Worm (Caenorhabditis elegans) whole organism, L1 larva: ENCODE data around the gene T26C5.3.
A peak's percentile ranks its signal among the peaks of the same experiment; 100 is the strongest.

Source experiments
- ets-5 ChIP-seq: fragments of 200-800 bp; sonication (Bioruptor generic); IDR thresholded peaks from 2 replicates; pipeline ENCODE4 v1.3.6; 2022; ENCODE audit warnings: missing genetic modification characterization, missing compliant biosample characterization
- jun-1 ChIP-seq: fragments of 150-350 bp; optimal IDR thresholded peaks from 2 replicates; lab custom pipeline; 2014; ENCODE audit warnings: missing biosample characterization, missing genetic modification reagents, missing genetic modification characterization
- lir-3 ChIP-seq: sonication (generic microtip); optimal IDR thresholded peaks from 2 replicates; lab custom pipeline; 2016; ENCODE audit warnings: mild to moderate bottlenecking, missing genetic modification characterization, moderate library complexity, missing compliant biosample characterization; ENCODE audit not compliant: poor library complexity
- nhr-47 ChIP-seq: sonication (generic microtip); optimal IDR thresholded peaks from 2 replicates; lab custom pipeline; 2016; ENCODE audit warnings: mild to moderate bottlenecking, missing genetic modification characterization, moderate library complexity, missing compliant biosample characterization
- sptf-1 ChIP-seq: fragments of 150-350 bp; optimal IDR thresholded peaks from 2 replicates; lab custom pipeline; 2014; ENCODE audit warnings: missing biosample characterization, missing genetic modification characterization
- unc-62 ChIP-seq: fragments of 150-350 bp; optimal IDR thresholded peaks from 2 replicates; lab custom pipeline; 2014; ENCODE audit warnings: missing biosample characterization, missing genetic modification reagents, missing genetic modification characterization

- TF ChIP-seq lir-3 (tag; lab: Kevin White, UChicago) (no peak), nhr-47 (tag; lab: Kevin White, UChicago) (peak; percentile 4), unc-62 (GFP tag; lab: Kevin White, UChicago) (no peak), ets-5 (GFP tag; lab: Robert Waterston, UW) (no peak), sptf-1 (no peak), jun-1 (tag; lab: Kevin White, UChicago) (no peak)
These were observed 45.2 kb downstream of the T26C5.3 start for ce11 chrII:9281595-9281994.
